Fruit fly (Drosophila melanogaster): ENCODE results near the gene CG18231.

The CG18231 gene

DNA sequence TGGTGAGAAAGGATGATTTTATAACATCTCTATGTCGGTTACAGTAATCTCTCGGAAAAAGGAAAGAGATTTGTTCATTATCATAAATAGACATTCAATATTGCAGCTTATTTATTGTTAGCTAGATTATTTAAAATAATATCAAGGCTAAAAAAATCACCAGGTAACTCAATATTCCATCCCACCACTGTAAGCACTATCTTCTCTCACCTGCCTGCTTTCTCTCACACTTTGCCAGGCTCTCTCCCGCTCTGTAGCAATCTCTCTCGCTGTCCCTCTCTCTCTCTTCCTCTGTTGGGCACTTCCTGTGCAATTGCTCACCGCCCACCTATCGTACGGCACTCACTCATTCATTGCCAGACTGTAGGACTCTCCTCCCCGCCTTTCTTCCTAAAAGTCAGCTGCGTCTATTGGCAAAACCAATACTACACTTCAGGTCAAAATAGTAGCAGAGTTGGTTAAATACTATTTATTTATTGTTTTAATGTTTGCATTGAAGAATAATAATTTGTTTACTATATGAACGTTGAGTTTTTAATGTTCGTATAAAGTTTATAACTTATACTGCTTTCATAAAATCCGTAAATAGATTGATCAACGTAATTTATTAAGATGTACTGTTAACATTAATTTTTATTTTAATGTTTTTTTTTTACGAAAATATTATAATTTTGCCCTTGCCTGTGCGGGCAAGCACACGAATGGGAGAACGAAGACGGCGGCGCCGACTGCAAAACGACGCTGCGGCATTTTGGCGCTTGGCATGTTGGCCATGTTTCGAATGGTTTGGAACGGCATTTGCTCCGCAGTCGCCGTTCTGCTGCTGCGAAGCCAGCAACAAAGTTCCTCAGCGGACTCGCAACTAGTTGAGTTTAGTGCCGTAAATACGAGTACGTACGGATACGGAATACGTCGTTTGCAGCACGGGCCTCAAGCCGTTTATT is 33.6 kb downstream of the CG18231 start (continued):
- TF ChIP-seq Oli (tag; optimal IDR thresholded peaks at IDR 0.05) (peak; percentile 87), CG10431 (GFP tag; optimal IDR thresholded peaks at IDR 0.05) (no peak), fu2 (GFP tag; optimal IDR thresholded peaks at IDR 0.05) (peak; percentile 95), CG2678 (tag; optimal IDR thresholded peaks at IDR 0.05) (peak; percentile 96), wor (GFP tag; IDR thresholded peaks at IDR 0.05) (peak; percentile 91), CG1603 (tag; optimal IDR thresholded peaks at IDR 0.05) (peak; percentile 88), B-H1 (GFP tag; IDR thresholded peaks at IDR 0.05) (peak; percentile 97), CTCF (GFP tag; optimal IDR thresholded peaks at IDR 0.05) (peak; percentile 22), CG11398 (GFP tag; optimal IDR thresholded peaks at IDR 0.05) (peak; percentile 85)

DNA sequence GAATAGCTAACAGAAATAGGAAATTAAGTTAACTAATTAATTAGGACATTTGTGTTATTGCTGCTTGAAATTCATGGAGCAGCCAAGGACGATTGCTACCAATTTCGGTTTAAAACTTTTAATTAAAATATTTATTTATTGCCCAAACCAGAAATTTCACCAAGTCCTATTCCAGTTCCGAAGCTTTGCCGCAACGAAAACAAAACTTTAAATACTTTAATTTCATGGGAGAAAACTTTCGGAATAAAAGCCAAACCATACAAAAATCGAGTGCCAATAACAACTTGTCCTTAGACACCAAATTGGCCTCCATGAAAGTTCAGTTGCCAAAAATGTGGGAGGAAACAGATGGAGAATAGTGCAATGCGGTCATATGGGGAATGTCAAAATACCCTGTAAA is 36.0 kb downstream of the CG18231 start:
- TF ChIP-seq Nf-YC (tag; optimal IDR thresholded peaks at IDR 0.05) (no peak), Ets65A (GFP tag) (peak; percentile 78)

DNA sequence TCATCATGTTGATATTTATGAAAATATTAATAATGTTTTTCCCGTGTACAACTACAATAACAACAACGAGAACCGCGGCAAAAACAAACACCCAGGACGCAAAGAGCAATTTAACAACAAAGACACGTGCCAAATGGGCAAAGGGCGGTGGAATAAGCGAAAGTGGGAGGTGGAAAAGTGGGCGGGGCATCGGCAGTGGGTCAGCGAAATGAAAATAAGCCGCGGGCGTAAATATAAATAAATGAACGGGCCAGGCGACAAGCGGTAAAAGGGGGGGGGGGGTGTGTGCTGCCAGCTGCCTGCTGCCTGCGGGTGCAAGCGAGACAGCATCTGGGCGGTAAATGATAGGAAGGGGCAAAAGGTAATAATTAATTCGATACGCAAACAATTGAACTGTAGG is 46.5 kb downstream of the CG18231 start:
- TF ChIP-seq fd102C (GFP tag; optimal IDR thresholded peaks at IDR 0.05) (no peak), CG6175 (GFP tag; IDR thresholded peaks at IDR 0.05) (no peak), run (tag; optimal IDR thresholded peaks at IDR 0.05) (no peak), B-H2 (GFP tag; optimal IDR thresholded peaks at IDR 0.05) (no peak), Med (GFP tag) (peak; percentile 68), CG7357 (GFP tag; IDR thresholded peaks at IDR 0.05) (0 out of 3 replicates have a peak, but pooled peaks have one; percentile 8), sens (GFP tag) (peak; percentile 75), CG15011 (GFP tag; optimal IDR thresholded peaks at IDR 0.05) (no peak), Ets65A (GFP tag) (peak; percentile 54), CG1832 (GFP tag; optimal IDR thresholded peaks at IDR 0.05) (peak; percentile 37), crol (GFP tag; IDR thresholded peaks at IDR 0.05) (peak; percentile 61), Hey (tag; optimal IDR thresholded peaks at IDR 0.05) (peak; percentile 70), row (GFP tag; IDR thresholded peaks at IDR 0.05) (no peak), Ada2b (GFP tag; IDR thresholded peaks at IDR 0.05) (0 out of 2 replicates have a peak, but pooled peaks have one; percentile 16), dati (GFP tag; IDR thresholded peaks at IDR 0.05) (no peak), CG34376 (GFP tag; optimal IDR thresholded peaks at IDR 0.05) (no peak)
